Fruit fly (Drosophila melanogaster): ENCODE data around the gene Culd.

Culd gene

DNA sequence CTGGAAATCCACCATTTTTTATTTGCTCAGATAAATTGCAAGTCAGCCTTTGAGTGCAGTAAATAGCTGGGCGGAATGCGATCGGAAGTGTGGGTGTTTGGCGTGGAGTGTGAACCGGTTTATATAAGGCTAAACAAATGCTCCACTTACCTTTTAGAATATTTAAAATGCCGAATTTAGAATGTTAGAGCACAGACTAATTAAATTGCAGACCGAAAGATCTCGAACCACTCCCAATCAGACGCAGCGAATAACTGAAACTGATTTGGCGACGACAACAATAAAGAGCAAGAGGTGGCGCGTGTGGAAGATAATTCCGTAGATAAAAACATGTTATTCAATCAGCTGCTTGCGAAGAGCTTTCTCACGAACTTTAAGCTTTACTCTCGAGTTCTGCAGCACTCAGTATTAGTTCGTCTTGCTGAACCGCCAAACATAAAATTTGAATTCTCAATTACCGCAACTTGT is 4.6 kb upstream of the Culd start, which contains the start of gene Idh (continued):
- TF ChIP-seq Sry-δ (GFP tag; optimal IDR thresholded peaks at IDR 0.05), result peak; percentile 13
- TF ChIP-seq CG4617 (GFP tag; optimal IDR thresholded peaks at IDR 0.05; ENCODE audit: borderline replicate concordance), result no peak
- no peak for TF ChIP-seq CG3065 (GFP tag; optimal IDR thresholded peaks at IDR 0.05)
- TF ChIP-seq Aef1 (GFP tag; IDR thresholded peaks at IDR 0.05), result 0 out of 3 replicates have a peak, but pooled peaks have one; percentile 15
- peak; percentile 35 for TF ChIP-seq CG17568 (GFP tag; optimal IDR thresholded peaks at IDR 0.05)
- peak; percentile 1 for TF ChIP-seq CHES-1-like (GFP tag; optimal IDR thresholded peaks at IDR 0.05)
- no peak for TF ChIP-seq CG16779 (GFP tag; IDR thresholded peaks at IDR 0.05)
- peak; percentile 52 for TF ChIP-seq Hmr (GFP tag; optimal IDR thresholded peaks at IDR 0.05)
- TF ChIP-seq ab (GFP tag; optimal IDR thresholded peaks at IDR 0.05), result no peak
- TF ChIP-seq CG10959 (GFP tag; IDR thresholded peaks at IDR 0.05), result no peak
- peak; percentile 57; the same call in 1 of the 2 replicates for TF ChIP-seq rib (GFP tag; IDR thresholded peaks at IDR 0.05)
- no peak for TF ChIP-seq CG9609 (GFP tag; optimal IDR thresholded peaks at IDR 0.05)
- TF ChIP-seq CG8924 (tag; optimal IDR thresholded peaks at IDR 0.05), result peak; percentile 32
- no peak for TF ChIP-seq Dad (GFP tag; optimal IDR thresholded peaks at IDR 0.05)
- no peak for TF ChIP-seq fd64A (GFP tag; optimal IDR thresholded peaks at IDR 0.05)
- no peak for TF ChIP-seq CG10267 (tag; optimal IDR thresholded peaks at IDR 0.05)
- TF ChIP-seq Atf6 (GFP tag; IDR thresholded peaks at IDR 0.05), result peak; percentile 47; the same call in 1 of the 2 replicates
- TF ChIP-seq Gug (GFP tag; IDR thresholded peaks at IDR 0.05), result no peak
- peak; percentile 62 for TF ChIP-seq CG3163 (GFP tag; optimal IDR thresholded peaks at IDR 0.05)
- TF ChIP-seq Hey (tag; optimal IDR thresholded peaks at IDR 0.05), result peak; percentile 42
- no peak for TF ChIP-seq pros (GFP tag; optimal IDR thresholded peaks at IDR 0.05)
- TF ChIP-seq scrt (GFP tag; optimal IDR thresholded peaks at IDR 0.05), result peak; percentile 48
- no peak for TF ChIP-seq CG9817 (tag; optimal IDR thresholded peaks at IDR 0.05)
- no peak for TF ChIP-seq gsb (GFP tag; IDR thresholded peaks at IDR 0.05)
- TF ChIP-seq gt (GFP tag; IDR thresholded peaks at IDR 0.05), result no peak
- peak; percentile 26 for TF ChIP-seq Myb (GFP tag; optimal IDR thresholded peaks at IDR 0.05)
- TF ChIP-seq crp (GFP tag; optimal IDR thresholded peaks at IDR 0.05), result peak; percentile 17 to 92
- no peak for TF ChIP-seq ap (GFP tag; IDR thresholded peaks at IDR 0.05)
- TF ChIP-seq bsh (GFP tag; optimal IDR thresholded peaks at IDR 0.05), result no peak
- TF ChIP-seq Sin3A (optimal IDR thresholded peaks at IDR 0.05), result no peak
- no peak for TF ChIP-seq kay (GFP tag; optimal IDR thresholded peaks at IDR 0.05)
- peak; percentile 42 for TF ChIP-seq CG3281 (GFP tag; optimal IDR thresholded peaks at IDR 0.05)
- no peak for TF ChIP-seq az2 (GFP tag; optimal IDR thresholded peaks at IDR 0.05)
- TF ChIP-seq stc (GFP tag; IDR thresholded peaks at IDR 0.05), result 0 out of 2 replicates have a peak, but pooled peaks have one; percentile 33
- TF ChIP-seq CG7372 (GFP tag; IDR thresholded peaks at IDR 0.05), result no peak
- TF ChIP-seq Doc3 (GFP tag; IDR thresholded peaks at IDR 0.05; ENCODE audit: partially characterized antibody), result no peak
- no peak for TF ChIP-seq dpn (GFP tag; optimal IDR thresholded peaks at IDR 0.05)
- no peak for TF ChIP-seq Nf-YA (GFP tag; IDR thresholded peaks at IDR 0.05)
- no peak for TF ChIP-seq CG14667 (GFP tag; IDR thresholded peaks at IDR 0.05)
- TF ChIP-seq bab2 (GFP tag; optimal IDR thresholded peaks at IDR 0.05), result no peak
- no peak for TF ChIP-seq Oli (tag; optimal IDR thresholded peaks at IDR 0.05)
- TF ChIP-seq HHEX (GFP tag; optimal IDR thresholded peaks at IDR 0.05), result peak; percentile 12
- peak; percentile 57; the same call in 1 of the 2 replicates for TF ChIP-seq sna (GFP tag; IDR thresholded peaks at IDR 0.05; ENCODE audit: partially characterized antibody)
- TF ChIP-seq CG11695 (GFP tag; IDR thresholded peaks at IDR 0.05), result no peak
- TF ChIP-seq CG17829 (tag; optimal IDR thresholded peaks at IDR 0.05), result no peak
- TF ChIP-seq D19B (GFP tag; optimal IDR thresholded peaks at IDR 0.05), result no peak
- TF ChIP-seq tna (GFP tag; IDR thresholded peaks at IDR 0.05; ENCODE audit: partially characterized antibody), result 0 out of 2 replicates have a peak, but pooled peaks have one; percentile 45
- TF ChIP-seq E2f2 (GFP tag; IDR thresholded peaks at IDR 0.05), result peak; percentile 100
- TF ChIP-seq CG11696 (GFP tag; IDR thresholded peaks at IDR 0.05), result no peak
- no peak for TF ChIP-seq CG18262 (tag; optimal IDR thresholded peaks at IDR 0.05)
- no peak for TF ChIP-seq twi (tag; optimal IDR thresholded peaks at IDR 0.05)

Measured in whole organism, embryonic.